Fruit fly (Drosophila melanogaster) whole organism, embryonic: ENCODE results near the gene RpL23A.
A peak's percentile ranks its signal among the peaks of the same experiment; 100 is the strongest.

ENCODE experiments used
- B-H1 ChIP-seq: fragments of 200-800 bp; sonication (Bioruptor generic); IDR thresholded peaks from 3 replicates; pipeline ENCODE4 v1.3.6; 2022; ENCODE audit warnings: missing biosample characterization, missing genetic modification characterization
- BEAF-32 ChIP-seq: fragments of 200-800 bp; sonication (Bioruptor generic); optimal IDR thresholded peaks from 3 replicates; lab custom pipeline; 2017; ENCODE audit warnings: missing biosample characterization, missing genetic modification characterization, mild to moderate bottlenecking, moderate library complexity, missing genetic modification reagents
- Bteb2 ChIP-seq: fragments of 200-800 bp; sonication (Bioruptor generic); optimal IDR thresholded peaks from 2 replicates; lab custom pipeline; 2016; ENCODE audit warnings: missing biosample characterization, missing genetic modification characterization
- CG10431 ChIP-seq: fragments of 200-800 bp; sonication (Bioruptor generic); optimal IDR thresholded peaks from 3 replicates; lab custom pipeline; 2018; ENCODE audit warnings: missing biosample characterization, mild to moderate bottlenecking, missing genetic modification characterization
- CG12104 ChIP-seq: fragments of 200-800 bp; sonication (Bioruptor generic); optimal IDR thresholded peaks from 3 replicates; lab custom pipeline; 2016; ENCODE audit warnings: missing biosample characterization, missing genetic modification characterization
- CG12769 ChIP-seq: fragments of 200-800 bp; sonication (Bioruptor generic); optimal IDR thresholded peaks from 2 replicates; lab custom pipeline; 2019; ENCODE audit warnings: missing biosample characterization, mild to moderate bottlenecking, missing genetic modification characterization, moderate library complexity
- CG18262 ChIP-seq: fragments of 200-800 bp; optimal IDR thresholded peaks from 3 replicates; lab custom pipeline; 2019; ENCODE audit warnings: missing biosample characterization, mild to moderate bottlenecking, missing genetic modification characterization, moderate library complexity
- CG18764 ChIP-seq: fragments of 200-800 bp; sonication (Bioruptor generic); optimal IDR thresholded peaks from 3 replicates; lab custom pipeline; 2016; ENCODE audit warnings: missing biosample characterization, missing genetic modification characterization
- CG2202 ChIP-seq: fragments of 200-800 bp; sonication (Bioruptor generic); optimal IDR thresholded peaks from 2 replicates; lab custom pipeline; 2018; ENCODE audit warnings: missing biosample characterization, mild to moderate bottlenecking, missing genetic modification characterization
- CG2875 ChIP-seq: fragments of 200-800 bp; sonication (Bioruptor generic); optimal IDR thresholded peaks from 2 replicates; lab custom pipeline; 2017; ENCODE audit warnings: missing biosample characterization, mild to moderate bottlenecking, missing genetic modification characterization, missing genetic modification reagents
- CG4282 ChIP-seq: fragments of 200-800 bp; sonication (Bioruptor generic); optimal IDR thresholded peaks from 2 replicates; lab custom pipeline; 2016; ENCODE audit warnings: missing biosample characterization, missing genetic modification characterization
- CG4404 ChIP-seq: fragments of 200-800 bp; sonication (Bioruptor generic); IDR thresholded peaks from 2 replicates; pipeline ENCODE4 v1.3.6; 2022; ENCODE audit warnings: missing biosample characterization, missing genetic modification characterization
- CG7357 ChIP-seq: fragments of 200-800 bp; sonication (Bioruptor generic); IDR thresholded peaks from 3 replicates; pipeline ENCODE4 v1.3.6; 2022; ENCODE audit warnings: missing biosample characterization, missing genetic modification characterization
- CG8281 ChIP-seq: fragments of 200-800 bp; sonication (Bioruptor generic); optimal IDR thresholded peaks from 2 replicates; lab custom pipeline; 2018; ENCODE audit warnings: missing biosample characterization, mild to moderate bottlenecking, missing genetic modification characterization, moderate library complexity
- CG8359 ChIP-seq: fragments of 200-800 bp; sonication (Bioruptor generic); optimal IDR thresholded peaks from 2 replicates; lab custom pipeline; 2017; ENCODE audit warnings: missing biosample characterization, mild to moderate bottlenecking, missing genetic modification characterization, borderline replicate concordance
- CG8388 ChIP-seq: fragments of 200-800 bp; sonication (Bioruptor generic); optimal IDR thresholded peaks from 2 replicates; lab custom pipeline; 2019; ENCODE audit warnings: missing biosample characterization, mild to moderate bottlenecking, missing genetic modification characterization, moderate library complexity
- CG9817 ChIP-seq: fragments of 200-800 bp; sonication (Bioruptor generic); optimal IDR thresholded peaks from 2 replicates; lab custom pipeline; 2018; ENCODE audit warnings: missing biosample characterization, mild to moderate bottlenecking, missing genetic modification characterization, moderate library complexity
- Chrac-16 ChIP-seq: fragments of 200-800 bp; sonication (Bioruptor generic); optimal IDR thresholded peaks from 3 replicates; lab custom pipeline; 2016; ENCODE audit warnings: missing biosample characterization, missing genetic modification characterization
- Dfd ChIP-seq, 2 experiments: fragments of >200 bp; optimal IDR thresholded peaks; 2 replicates each; lab custom pipeline; 2017; ENCODE audit warnings: missing biosample characterization in 2 of 2, missing genetic modification characterization in 2 of 2
- Dp ChIP-seq: fragments of 200-800 bp; sonication (Bioruptor generic); optimal IDR thresholded peaks from 2 replicates; lab custom pipeline; 2018; ENCODE audit warnings: missing biosample characterization, mild to moderate bottlenecking, missing genetic modification characterization, moderate library complexity
- Dref ChIP-seq: fragments of 200-800 bp; sonication (Bioruptor generic); IDR thresholded peaks from 2 replicates; pipeline ENCODE4 v1.3.6; 2022; ENCODE audit warnings: missing biosample characterization, missing genetic modification characterization
- Fer1 ChIP-seq: fragments of 200-800 bp; sonication (Bioruptor generic); optimal IDR thresholded peaks from 2 replicates; lab custom pipeline; 2017; ENCODE audit warnings: missing biosample characterization, mild to moderate bottlenecking, missing genetic modification characterization
- Hey ChIP-seq: fragments of 200-800 bp; sonication (Bioruptor generic); optimal IDR thresholded peaks from 3 replicates; lab custom pipeline; 2018; ENCODE audit warnings: missing biosample characterization, mild to moderate bottlenecking, missing genetic modification characterization
- Hr39 ChIP-seq: fragments of >200 bp; optimal IDR thresholded peaks from 2 replicates; lab custom pipeline; 2017
- NK7.1 ChIP-seq: fragments of 200-800 bp; sonication (Bioruptor generic); optimal IDR thresholded peaks from 3 replicates; lab custom pipeline; 2016; ENCODE audit warnings: missing biosample characterization, missing genetic modification characterization
- Nf-YC ChIP-seq: fragments of 200-800 bp; optimal IDR thresholded peaks from 3 replicates; lab custom pipeline; 2019; ENCODE audit warnings: missing biosample characterization, mild to moderate bottlenecking, missing genetic modification characterization, moderate library complexity
- Trl ChIP-seq, 3 experiments: fragments of >200 bp in 2 of 3; fragments of 200-800 bp in 1 of 3; sonication (Bioruptor generic) in 1 of 3; optimal IDR thresholded peaks; 2 replicates in 1 of 3; 3 replicates in 2 of 3; lab custom pipeline; 2016 to 2017; ENCODE audit warnings: missing biosample characterization in 1 of 3, missing genetic modification characterization in 1 of 3
- bowl ChIP-seq: fragments of 200-800 bp; sonication (Bioruptor generic); IDR thresholded peaks from 2 replicates; pipeline ENCODE4 v1.3.6; 2022; ENCODE audit warnings: missing biosample characterization, missing genetic modification characterization
- br ChIP-seq: fragments of >200 bp; optimal IDR thresholded peaks from 2 replicates; lab custom pipeline; 2017
- chif ChIP-seq, 2 experiments: fragments of 200-800 bp; sonication (Bioruptor generic); optimal IDR thresholded peaks; 3 replicates each; lab custom pipeline; 2016; ENCODE audit warnings: missing biosample characterization in 2 of 2, missing genetic modification characterization in 2 of 2
- dm ChIP-seq: fragments of 200-800 bp; sonication (Bioruptor generic); optimal IDR thresholded peaks from 3 replicates; lab custom pipeline; 2016; ENCODE audit warnings: missing biosample characterization, missing genetic modification characterization
- dmrt11E ChIP-seq: fragments of 200-800 bp; sonication (Bioruptor generic); optimal IDR thresholded peaks from 3 replicates; lab custom pipeline; 2018; ENCODE audit warnings: missing biosample characterization, mild to moderate bottlenecking, missing genetic modification characterization, moderate library complexity
- eyg ChIP-seq: fragments of 200-800 bp; sonication (Bioruptor generic); optimal IDR thresholded peaks from 3 replicates; lab custom pipeline; 2016; ENCODE audit warnings: missing biosample characterization, missing genetic modification characterization
- ftz-f1 ChIP-seq: fragments of 200-800 bp; sonication (Bioruptor generic); optimal IDR thresholded peaks from 2 replicates; lab custom pipeline; 2016; ENCODE audit warnings: missing biosample characterization, missing genetic modification characterization
- grau ChIP-seq: fragments of 200-800 bp; optimal IDR thresholded peaks from 3 replicates; lab custom pipeline; 2019; ENCODE audit warnings: missing biosample characterization, mild to moderate bottlenecking, missing genetic modification characterization, moderate library complexity
- nmo ChIP-seq: fragments of 200-800 bp; sonication (Bioruptor generic); optimal IDR thresholded peaks from 2 replicates; lab custom pipeline; 2018; ENCODE audit warnings: missing biosample characterization, mild to moderate bottlenecking, missing genetic modification characterization, moderate library complexity
- onecut ChIP-seq: fragments of 200-800 bp; sonication (Bioruptor generic); IDR thresholded peaks from 2 replicates; pipeline ENCODE4 v1.3.6; 2022; ENCODE audit warnings: missing biosample characterization, missing genetic modification characterization
- pb ChIP-seq: fragments of 200-800 bp; sonication (Bioruptor generic); optimal IDR thresholded peaks from 3 replicates; lab custom pipeline; 2016; ENCODE audit warnings: missing biosample characterization, missing genetic modification characterization
- pnt ChIP-seq: fragments of 200-800 bp; sonication (Bioruptor generic); optimal IDR thresholded peaks from 3 replicates; lab custom pipeline; 2016; ENCODE audit warnings: missing biosample characterization, missing genetic modification characterization
- repo ChIP-seq: fragments of 200-800 bp; sonication (Bioruptor generic); optimal IDR thresholded peaks from 2 replicates; lab custom pipeline; 2016; ENCODE audit warnings: missing biosample characterization, missing genetic modification characterization
- rib ChIP-seq: fragments of 200-800 bp; sonication (Bioruptor generic); IDR thresholded peaks from 2 replicates; pipeline ENCODE4 v1.3.6; 2022; ENCODE audit warnings: missing biosample characterization, missing genetic modification characterization
- salm ChIP-seq: fragments of 200-800 bp; sonication (Bioruptor generic); optimal IDR thresholded peaks from 2 replicates; lab custom pipeline; 2018; ENCODE audit warnings: missing biosample characterization, mild to moderate bottlenecking, missing genetic modification characterization
- scrt ChIP-seq: fragments of 200-800 bp; sonication (Bioruptor generic); optimal IDR thresholded peaks from 2 replicates; lab custom pipeline; 2018; ENCODE audit warnings: missing biosample characterization, mild to moderate bottlenecking, missing genetic modification characterization, moderate library complexity
- sd ChIP-seq: fragments of 200-800 bp; sonication (Bioruptor generic); optimal IDR thresholded peaks from 3 replicates; lab custom pipeline; 2018; ENCODE audit warnings: missing biosample characterization, mild to moderate bottlenecking, missing genetic modification characterization, moderate library complexity
- slou ChIP-seq: fragments of 200-800 bp; sonication (Bioruptor generic); optimal IDR thresholded peaks from 3 replicates; lab custom pipeline; 2016; ENCODE audit warnings: missing biosample characterization, missing genetic modification characterization
- sna ChIP-seq: fragments of 200-800 bp; sonication (Bioruptor generic); IDR thresholded peaks from 2 replicates; pipeline ENCODE4 v1.3.6; 2022; ENCODE audit warnings: missing biosample characterization, missing genetic modification characterization; ENCODE audit not compliant: partially characterized antibody
- so ChIP-seq: fragments of 200-800 bp; sonication (Bioruptor generic); IDR thresholded peaks from 3 replicates; pipeline ENCODE4 v1.3.6; 2022; ENCODE audit warnings: missing biosample characterization, missing genetic modification characterization
- sug ChIP-seq: fragments of 200-800 bp; optimal IDR thresholded peaks from 2 replicates; lab custom pipeline; 2019; ENCODE audit warnings: missing biosample characterization, mild to moderate bottlenecking, missing genetic modification characterization, moderate library complexity
- tna ChIP-seq: fragments of 200-800 bp; sonication (Bioruptor generic); IDR thresholded peaks from 2 replicates; pipeline ENCODE4 v1.3.6; 2022; ENCODE audit warnings: missing biosample characterization, missing genetic modification characterization; ENCODE audit not compliant: partially characterized antibody
- trh ChIP-seq: fragments of 200-800 bp; sonication (Bioruptor generic); optimal IDR thresholded peaks from 2 replicates; lab custom pipeline; 2016; ENCODE audit warnings: missing biosample characterization, missing genetic modification characterization
- tup ChIP-seq: fragments of 200-800 bp; sonication (Bioruptor generic); optimal IDR thresholded peaks from 2 replicates; lab custom pipeline; 2016; ENCODE audit warnings: missing biosample characterization, mild to moderate bottlenecking, missing genetic modification characterization, moderate library complexity

Gene RpL23A

dm6 chr3L:1668504-1668903 is at the start of gene RpL23A (continued):
- TF ChIP-seq repo (peak; percentile 97), BEAF-32 (GFP tag; lab: Kevin White, UChicago) (peak; percentile 67), scrt (GFP tag; lab: Kevin White, UChicago) (peak; percentile 92), NK7.1 (GFP tag; lab: Kevin White, UChicago) (peak; percentile 94), rib (GFP tag; lab: Robert Waterston, UW) (peak; percentile 93), pnt (GFP tag; lab: Kevin White, UChicago) (peak; percentile 90), salm (tag; lab: Kevin White, UChicago) (peak; percentile 86), CG8359 (peak; percentile 81), CG9817 (tag; lab: Kevin White, UChicago) (peak; percentile 96), grau (peak; percentile 88), sna (GFP tag; lab: Robert Waterston, UW) (peak; percentile 49; the same call in 1 of the 2 replicates), ftz-f1 (peak; percentile 91), CG7357 (GFP tag; lab: Robert Waterston, UW) (peak; percentile 66), CG10431 (GFP tag; lab: Kevin White, UChicago) (peak; percentile 92), slou (GFP tag; lab: Kevin White, UChicago) (peak; percentile 96), CG8388 (peak; percentile 82), Dfd (GFP tag; optimal IDR thresholded peaks at IDR 0.05; lab: Kevin White, UChicago) (no peak), CG8281 (peak; percentile 75), chif (GFP tag; optimal IDR thresholded peaks at IDR 0.05; lab: Kevin White, UChicago) (peak; percentile 95 to 96), Nf-YC (tag; lab: Kevin White, UChicago) (peak; percentile 80), tna (GFP tag; lab: Robert Waterston, UW) (no peak), dm (GFP tag; lab: Kevin White, UChicago) (peak; percentile 99), br (lab: Kevin White, UChicago) (no peak), Chrac-16 (peak; percentile 89), CG2202 (tag; lab: Kevin White, UChicago) (peak; percentile 86), CG18764 (GFP tag; lab: Kevin White, UChicago) (peak; percentile 93), CG12104 (GFP tag; lab: Kevin White, UChicago) (peak; percentile 95), sug (tag; lab: Kevin White, UChicago) (peak; percentile 93), Bteb2 (peak; percentile 95), CG2875 (peak; percentile 91), Hey (tag; lab: Kevin White, UChicago) (peak; percentile 89), dmrt11E (tag; lab: Kevin White, UChicago) (peak; percentile 86), bowl (peak; percentile 43; the same call in 1 of the 2 replicates), eyg (GFP tag; lab: Kevin White, UChicago) (peak; percentile 96), Dp (GFP tag; lab: Kevin White, UChicago) (peak; percentile 87), B-H1 (peak; percentile 86), sd (tag; lab: Kevin White, UChicago) (peak; percentile 92), onecut (GFP tag; lab: Robert Waterston, UW) (peak; percentile 93), pb (peak; percentile 97), Dref (GFP tag; lab: Robert Waterston, UW) (peak; percentile 56), CG4282 (GFP tag; lab: Kevin White, UChicago) (peak; percentile 95), Trl (optimal IDR thresholded peaks at IDR 0.05; lab: Kevin White, UChicago) (peak in 1 of 2 experiments; percentile 18), Trl (GFP tag; optimal IDR thresholded peaks at IDR 0.05; lab: Kevin White, UChicago) (peak; percentile 99), CG12769 (peak; percentile 96), CG4404 (GFP tag; lab: Robert Waterston, UW) (peak; percentile 83), CG18262 (tag; lab: Kevin White, UChicago) (peak; percentile 82), Hr39 (lab: Kevin White, UChicago) (no peak), trh (GFP tag; lab: Kevin White, UChicago) (peak; percentile 93), tup (peak; percentile 85), Fer1 (GFP tag; lab: Kevin White, UChicago) (peak; percentile 98), nmo (GFP tag; lab: Kevin White, UChicago) (peak; percentile 91), so (GFP tag; lab: Robert Waterston, UW) (peak; percentile 92)
